Worm (Caenorhabditis elegans) whole organism, L2 larva: Measurements from ENCODE around the gene col-88.

Experiments used
- ZK546.5 ChIP-seq: sonication (generic microtip); optimal IDR thresholded peaks from 2 replicates; lab custom pipeline; 2017; ENCODE audit warnings: missing biosample characterization, missing genetic modification characterization
- nhr-12 ChIP-seq: fragments of 150-350 bp; optimal IDR thresholded peaks from 2 replicates; lab custom pipeline; 2014; ENCODE audit warnings: missing biosample characterization, missing genetic modification characterization
- nhr-237 ChIP-seq: fragments of 150-350 bp; optimal IDR thresholded peaks from 2 replicates; lab custom pipeline; 2014; ENCODE audit warnings: missing biosample characterization, missing genetic modification characterization
- skn-1 ChIP-seq: sonication (generic microtip); optimal IDR thresholded peaks from 2 replicates; lab custom pipeline; 2017; ENCODE audit warnings: missing biosample characterization, missing genetic modification characterization
- unc-39 ChIP-seq: fragments of 150-350 bp; optimal IDR thresholded peaks from 2 replicates; lab custom pipeline; 2014; ENCODE audit warnings: missing biosample characterization, missing genetic modification characterization

DNA sequence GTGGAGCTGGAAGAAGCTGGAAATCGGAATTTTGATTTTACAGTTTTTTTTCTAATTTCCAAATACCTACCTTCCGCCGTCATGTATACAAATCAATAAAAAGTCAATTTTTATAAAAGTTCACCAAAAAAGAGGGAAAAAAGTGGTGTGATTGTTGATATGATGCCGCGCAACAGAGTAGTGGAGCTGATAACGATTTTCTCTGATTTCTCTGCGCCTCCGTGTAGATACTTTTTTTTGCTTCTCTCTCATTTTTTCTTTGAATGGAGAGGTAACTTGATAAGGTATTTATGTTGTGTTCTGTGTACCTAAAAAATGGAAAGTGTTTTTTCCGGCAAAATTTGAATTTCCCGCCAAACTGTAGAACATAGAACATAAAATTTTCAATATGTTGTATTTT, 26.2 kb upstream of the col-88 start, which contains the start of gene nhr-80:
- no peak for TF ChIP-seq ZK546.5 (tag; lab: Kevin White, UChicago)
- TF ChIP-seq nhr-12 (tag; lab: Kevin White, UChicago) = no peak
- TF ChIP-seq unc-39 (tag; lab: Kevin White, UChicago) = no peak
- no peak for TF ChIP-seq nhr-237 (tag; lab: Kevin White, UChicago)
- TF ChIP-seq skn-1 = no peak
